Worm (Caenorhabditis elegans): ENCODE data around the gene tbc-7.
A peak's percentile ranks its signal among the peaks of the same experiment; 100 is the strongest.

The tbc-7 gene

DNA sequence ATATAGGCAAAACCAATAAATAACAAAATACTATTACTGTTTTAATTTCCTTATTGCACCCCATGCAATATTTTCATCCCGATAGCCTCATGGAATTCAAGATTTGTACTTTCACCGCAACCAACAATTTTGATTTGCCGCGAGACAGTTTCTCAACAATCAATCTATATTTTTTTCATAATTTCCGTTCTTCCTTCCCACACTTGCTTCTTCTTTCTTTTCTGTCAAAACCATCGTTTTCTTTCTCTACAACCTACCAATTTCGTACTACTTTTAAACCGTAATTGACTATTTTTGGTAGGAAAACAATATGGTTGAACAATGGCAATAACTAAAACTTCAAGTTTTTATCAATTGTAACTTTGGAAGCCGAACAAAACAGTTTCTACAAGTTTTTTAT lies 13.8 kb downstream of the tbc-7 start, which contains the start of gene C31H2.14:
Gene C31H2.14 (plus strand): TSS at position 301 of the 400 bp plus-strand sequence.
- TF ChIP-seq nfya-1 (tag; optimal IDR thresholded peaks at IDR 0.05; ENCODE audit: insufficient read depth) (no peak), nhr-23 (tag; optimal IDR thresholded peaks at IDR 0.05) (peak; percentile 75), nhr-43 (tag; optimal IDR thresholded peaks at IDR 0.05; ENCODE audit: poor library complexity, severe bottlenecking) (peak; percentile 49)

DNA sequence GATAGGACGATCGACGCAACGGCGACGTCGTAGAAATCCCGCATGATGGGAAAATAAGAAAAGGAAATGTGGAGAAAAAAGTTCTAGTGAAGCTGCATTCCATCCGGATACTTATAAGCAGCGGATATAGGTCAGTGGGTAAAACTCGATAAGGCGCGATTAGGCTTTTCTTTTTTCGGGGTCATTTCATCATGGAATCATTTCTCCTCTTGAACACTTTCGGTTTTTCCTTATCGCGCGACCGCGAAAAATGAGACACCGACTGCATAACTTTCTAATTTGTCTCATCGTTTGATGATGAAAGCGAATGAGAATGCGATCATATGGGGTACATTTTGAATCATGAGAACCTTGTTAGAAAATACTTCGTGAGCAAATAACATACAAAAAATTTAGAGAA lies 16.3 kb downstream of the tbc-7 start, which contains the start of gene dpy-8:
Gene dpy-8 (minus strand): TSS at position 88 of the 400 bp plus-strand sequence.
- TF ChIP-seq pqm-1 (tag; optimal IDR thresholded peaks at IDR 0.05) = no peak
- TF ChIP-seq nhr-23 (tag; optimal IDR thresholded peaks at IDR 0.05) = peak; percentile 84
- no peak for TF ChIP-seq nhr-11 (tag; optimal IDR thresholded peaks at IDR 0.05)

DNA sequence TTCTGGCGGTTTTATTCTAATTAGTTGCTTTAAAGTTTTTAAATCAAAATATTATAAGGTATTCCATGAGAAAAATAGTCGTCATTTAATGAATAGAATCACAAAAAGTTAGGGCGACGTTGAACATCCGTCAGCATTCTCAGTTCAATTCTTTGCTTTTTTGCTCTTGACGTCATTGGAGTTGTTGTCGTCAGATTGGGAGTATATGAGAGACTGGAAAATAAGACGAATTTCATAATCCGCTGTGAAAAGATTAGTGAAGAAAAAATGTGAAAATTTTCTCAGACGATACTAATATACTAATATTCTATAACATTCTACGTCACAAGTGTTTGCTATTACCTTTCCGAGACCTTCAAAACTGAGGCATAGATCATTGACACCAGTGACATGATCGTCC lies 17.3 kb downstream of the tbc-7 start:
- TF ChIP-seq jun-1 (tag; optimal IDR thresholded peaks at IDR 0.05) (no peak), egl-27 (tag; optimal IDR thresholded peaks at IDR 0.05) (no peak), elt-2 (tag; optimal IDR thresholded peaks at IDR 0.05) (no peak)

DNA sequence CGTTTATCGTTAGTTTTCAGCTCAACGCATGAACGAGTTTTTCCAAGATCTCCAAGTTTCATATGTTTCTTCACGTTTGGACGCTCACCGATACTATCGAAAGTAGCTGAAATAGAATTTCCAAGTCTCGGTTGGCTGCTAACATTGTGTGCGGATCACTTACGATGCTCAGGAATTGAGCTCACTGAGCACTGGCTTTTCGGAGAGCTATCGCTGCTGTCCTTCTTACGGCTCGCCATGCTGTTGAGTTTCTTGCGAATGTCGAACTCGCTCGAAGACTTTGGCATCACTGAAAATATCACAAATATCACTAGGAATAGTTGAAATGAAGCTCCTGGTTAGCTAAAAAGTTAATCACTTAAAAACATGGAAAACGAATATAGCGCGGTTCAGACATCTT lies 17.8 kb downstream of the tbc-7 start:
- no peak for TF ChIP-seq ceh-9 (tag; optimal IDR thresholded peaks at IDR 0.05)
- TF ChIP-seq pqm-1 (tag; optimal IDR thresholded peaks at IDR 0.05) = no peak

DNA sequence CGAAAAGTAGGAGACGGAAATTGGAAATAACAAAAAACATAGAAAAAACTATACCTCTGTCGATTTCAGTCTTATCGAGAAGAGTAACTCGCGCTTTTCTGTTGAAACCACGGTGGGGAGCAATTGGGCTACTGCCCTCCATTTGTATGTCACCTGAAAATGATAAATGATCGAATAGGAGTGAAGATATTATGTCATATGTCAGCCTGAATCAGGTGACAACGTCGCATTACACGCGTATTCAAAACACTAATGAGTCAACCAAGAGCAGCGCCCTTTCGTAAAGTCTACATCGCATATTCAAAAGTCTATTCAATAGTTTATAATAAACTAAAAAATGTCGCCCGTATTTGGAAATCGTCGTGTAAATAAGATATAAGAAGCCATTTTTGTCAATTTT lies 18.9 kb downstream of the tbc-7 start:
- TF ChIP-seq fkh-2 (tag; optimal IDR thresholded peaks at IDR 0.05) = no peak
- TF ChIP-seq nhr-43 (tag; optimal IDR thresholded peaks at IDR 0.05; ENCODE audit: poor library complexity, severe bottlenecking) = no peak
- no peak for TF ChIP-seq ama-1 (optimal IDR thresholded peaks at IDR 0.05)
- no peak for TF ChIP-seq ceh-82 (tag; optimal IDR thresholded peaks at IDR 0.05)

DNA sequence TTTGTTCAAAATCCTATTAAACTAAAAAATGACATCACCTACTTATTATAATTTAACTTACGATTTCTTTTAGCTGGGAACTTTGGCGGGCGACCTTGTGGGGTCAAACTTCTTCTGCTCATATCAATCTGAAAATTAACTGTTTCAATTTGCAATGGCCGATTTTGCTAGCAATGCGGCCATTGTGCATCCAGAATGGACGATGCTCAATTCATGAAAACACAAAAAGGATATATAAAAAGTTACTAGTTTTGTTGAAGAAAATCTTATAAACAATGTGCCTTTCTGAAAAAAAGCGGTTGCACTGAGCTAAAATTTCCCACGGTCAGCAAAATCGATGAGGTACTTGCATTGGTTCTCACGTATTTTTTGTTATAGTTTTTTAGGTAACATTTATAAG lies 20.2 kb downstream of the tbc-7 start, which contains the start of gene C31H2.3:
Gene C31H2.3 (minus strand): TSS at position 101 of the 400 bp plus-strand sequence.
- no peak for TF ChIP-seq mdl-1 (tag; optimal IDR thresholded peaks at IDR 0.05)
- TF ChIP-seq ceh-16 (tag; optimal IDR thresholded peaks at IDR 0.05) = no peak
- no peak for TF ChIP-seq aly-2 (tag; optimal IDR thresholded peaks at IDR 0.05)
- no peak for TF ChIP-seq unc-39 (tag; optimal IDR thresholded peaks at IDR 0.05)
- no peak for TF ChIP-seq egl-27 (tag; optimal IDR thresholded peaks at IDR 0.05)
- no peak for TF ChIP-seq fkh-10 (GFP tag; optimal IDR thresholded peaks at IDR 0.05)
- TF ChIP-seq tbx-2 (tag; optimal IDR thresholded peaks at IDR 0.05) = no peak
- TF ChIP-seq nhr-76 (tag; optimal IDR thresholded peaks at IDR 0.05) = no peak
- TF ChIP-seq R02D3.7 (tag; optimal IDR thresholded peaks at IDR 0.05) = no peak
- TF ChIP-seq lin-39 (tag; optimal IDR thresholded peaks at IDR 0.05) = no peak
- no peak for TF ChIP-seq ceh-82 (tag; optimal IDR thresholded peaks at IDR 0.05)
- TF ChIP-seq nhr-237 (tag; optimal IDR thresholded peaks at IDR 0.05) = no peak
- TF ChIP-seq nhr-25 (tag; optimal IDR thresholded peaks at IDR 0.05) = no peak
- TF ChIP-seq elt-1 (tag; optimal IDR thresholded peaks at IDR 0.05) = no peak
- TF ChIP-seq ceh-9 (tag; optimal IDR thresholded peaks at IDR 0.05) = no peak
- TF ChIP-seq mml-1 (tag; optimal IDR thresholded peaks at IDR 0.05) = no peak
- no peak for TF ChIP-seq zag-1 (tag; optimal IDR thresholded peaks at IDR 0.05)
- TF ChIP-seq nhr-67 (tag; optimal IDR thresholded peaks at IDR 0.05) = no peak
- TF ChIP-seq hmg-11 (tag; optimal IDR thresholded peaks at IDR 0.05) = no peak

DNA sequence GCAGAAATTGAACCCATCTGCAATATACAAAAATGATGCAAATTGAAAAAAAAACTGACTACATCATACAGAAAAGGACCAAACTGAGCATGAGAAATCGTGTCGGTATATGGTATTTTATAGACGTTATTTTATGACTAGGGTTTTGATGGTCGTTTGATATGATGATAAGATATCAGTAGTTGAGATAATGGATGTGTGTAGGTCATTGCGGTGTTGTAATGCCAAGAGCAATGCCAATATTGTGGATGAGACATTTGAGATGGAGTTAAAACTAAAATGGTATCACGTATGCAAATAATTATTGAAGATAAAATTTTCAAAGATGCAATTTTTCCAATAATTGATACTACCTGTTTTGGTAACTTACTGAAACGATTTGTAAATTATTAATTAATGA lies 25.6 kb downstream of the tbc-7 start, which contains the start of gene C31H2.4:
Gene C31H2.4 (minus strand): TSS at position 19 of the 400 bp plus-strand sequence.
- TF ChIP-seq unc-39 (tag; optimal IDR thresholded peaks at IDR 0.05) (no peak), egl-5 (tag; optimal IDR thresholded peaks at IDR 0.05) (no peak), elt-2 (tag; optimal IDR thresholded peaks at IDR 0.05) (peak; percentile 63), lin-15B (tag; optimal IDR thresholded peaks at IDR 0.05) (no peak), ztf-4 (tag; optimal IDR thresholded peaks at IDR 0.05) (no peak), lsy-12 (tag; optimal IDR thresholded peaks at IDR 0.05) (no peak), sea-2 (GFP tag; optimal IDR thresholded peaks at IDR 0.05) (no peak), elt-1 (tag; optimal IDR thresholded peaks at IDR 0.05) (no peak), nhr-43 (tag; optimal IDR thresholded peaks at IDR 0.05; ENCODE audit: poor library complexity, severe bottlenecking) (no peak), ceh-82 (tag; optimal IDR thresholded peaks at IDR 0.05) (no peak), pqm-1 (tag; optimal IDR thresholded peaks at IDR 0.05) (peak; percentile 16), nhr-28 (tag; optimal IDR thresholded peaks at IDR 0.05) (no peak)

Data from whole organism, L3 larva.